Fruit fly (Drosophila melanogaster) whole organism, embryonic: Measurements from ENCODE around the gene CG8420.
A peak's percentile ranks its signal among the peaks of the same experiment; 100 is the strongest.

Source experiments
- Asciz ChIP-seq: fragments of 200-800 bp; sonication (Bioruptor generic); optimal IDR thresholded peaks from 2 replicates; lab custom pipeline; 2017; ENCODE audit warnings: missing biosample characterization, mild to moderate bottlenecking, missing genetic modification characterization, missing genetic modification reagents
- Bdp1 ChIP-seq: fragments of 200-800 bp; sonication (Bioruptor generic); optimal IDR thresholded peaks from 3 replicates; lab custom pipeline; 2016; ENCODE audit warnings: missing biosample characterization, missing genetic modification characterization
- BtbVII ChIP-seq: fragments of 200-800 bp; sonication (Bioruptor generic); optimal IDR thresholded peaks from 3 replicates; lab custom pipeline; 2017; ENCODE audit warnings: missing biosample characterization, mild to moderate bottlenecking, missing genetic modification characterization
- Bteb2 ChIP-seq: fragments of 200-800 bp; sonication (Bioruptor generic); optimal IDR thresholded peaks from 2 replicates; lab custom pipeline; 2016; ENCODE audit warnings: missing biosample characterization, missing genetic modification characterization
- CG10654 ChIP-seq: fragments of 200-800 bp; sonication (Bioruptor generic); optimal IDR thresholded peaks from 2 replicates; lab custom pipeline; 2016; ENCODE audit warnings: missing biosample characterization, missing genetic modification characterization
- CG11093 ChIP-seq: fragments of 200-800 bp; sonication (Bioruptor generic); IDR thresholded peaks from 3 replicates; pipeline ENCODE4 v1.3.6; 2022; ENCODE audit warnings: missing biosample characterization, missing genetic modification characterization
- CG11398 ChIP-seq: fragments of 200-800 bp; sonication (Bioruptor generic); optimal IDR thresholded peaks from 2 replicates; lab custom pipeline; 2016; ENCODE audit warnings: missing biosample characterization, missing genetic modification characterization
- CG12071 ChIP-seq: fragments of 200-800 bp; sonication (Bioruptor generic); optimal IDR thresholded peaks from 3 replicates; lab custom pipeline; 2018; ENCODE audit warnings: missing biosample characterization, mild to moderate bottlenecking, missing genetic modification characterization
- CG12299 ChIP-seq: fragments of 200-800 bp; sonication (Bioruptor generic); optimal IDR thresholded peaks from 2 replicates; lab custom pipeline; 2018; ENCODE audit warnings: missing biosample characterization, mild to moderate bottlenecking, missing genetic modification characterization
- CG14860 ChIP-seq: fragments of 200-800 bp; sonication (Bioruptor generic); IDR thresholded peaks from 3 replicates; pipeline ENCODE4 v1.3.6; 2022; ENCODE audit warnings: missing biosample characterization, missing genetic modification characterization; ENCODE audit not compliant: partially characterized antibody
- CG15696 ChIP-seq: fragments of 200-800 bp; sonication (Bioruptor generic); optimal IDR thresholded peaks from 2 replicates; lab custom pipeline; 2019; ENCODE audit warnings: missing biosample characterization, mild to moderate bottlenecking, missing genetic modification characterization, moderate library complexity
- CG17328 ChIP-seq: fragments of 200-800 bp; sonication (Bioruptor generic); IDR thresholded peaks from 2 replicates; pipeline ENCODE4 v1.3.6; 2022; ENCODE audit warnings: missing biosample characterization, missing genetic modification characterization
- CG17361 ChIP-seq: fragments of 200-800 bp; sonication (Bioruptor generic); IDR thresholded peaks from 3 replicates; pipeline ENCODE4 v1.3.6; 2022; ENCODE audit warnings: missing biosample characterization, missing genetic modification characterization
- CG18011 ChIP-seq: fragments of 200-800 bp; sonication (Bioruptor generic); optimal IDR thresholded peaks from 2 replicates; lab custom pipeline; 2017; ENCODE audit warnings: missing biosample characterization, missing genetic modification characterization, mild to moderate bottlenecking, moderate library complexity, missing genotype
- CG32532 ChIP-seq: fragments of 200-800 bp; sonication (Bioruptor generic); IDR thresholded peaks from 2 replicates; pipeline ENCODE4 v1.3.6; 2022; ENCODE audit warnings: missing biosample characterization, missing genetic modification characterization
- CG32767 ChIP-seq: fragments of 200-800 bp; sonication (Bioruptor generic); IDR thresholded peaks from 2 replicates; pipeline ENCODE4 v1.3.6; 2022; ENCODE audit warnings: missing biosample characterization, missing genetic modification characterization
- CG6254 ChIP-seq: fragments of 200-800 bp; sonication (Bioruptor generic); optimal IDR thresholded peaks from 3 replicates; lab custom pipeline; 2017; ENCODE audit warnings: mild to moderate bottlenecking, missing biosample characterization, missing genetic modification reagents, missing genetic modification characterization
- CG8290 ChIP-seq, 3 experiments: fragments of 200-800 bp; sonication (Bioruptor generic); optimal IDR thresholded peaks; 2 replicates each; lab custom pipeline; 2016 to 2019; ENCODE audit warnings: missing biosample characterization in 3 of 3, missing genetic modification characterization in 3 of 3, mild to moderate bottlenecking in 2 of 3, moderate library complexity in 1 of 3
- D19B ChIP-seq: fragments of 200-800 bp; sonication (Bioruptor generic); optimal IDR thresholded peaks from 2 replicates; lab custom pipeline; 2017; ENCODE audit warnings: missing biosample characterization, mild to moderate bottlenecking, missing genetic modification characterization
- Dip2 ChIP-seq: fragments of 200-800 bp; sonication (Bioruptor generic); IDR thresholded peaks from 2 replicates; pipeline ENCODE4 v1.3.6; 2022; ENCODE audit warnings: missing biosample characterization, missing genetic modification characterization
- Dll ChIP-seq: fragments of 200-800 bp; sonication (Bioruptor generic); IDR thresholded peaks from 4 replicates; pipeline ENCODE4 v1.3.6; 2022; ENCODE audit warnings: missing biosample characterization, missing genetic modification characterization; ENCODE audit not compliant: partially characterized antibody
- Dref ChIP-seq: fragments of 200-800 bp; sonication (Bioruptor generic); IDR thresholded peaks from 2 replicates; pipeline ENCODE4 v1.3.6; 2022; ENCODE audit warnings: missing biosample characterization, missing genetic modification characterization
- E2f2 ChIP-seq: fragments of 200-800 bp; sonication (Bioruptor generic); IDR thresholded peaks from 2 replicates; pipeline ENCODE4 v1.3.6; 2022; ENCODE audit warnings: missing biosample characterization, missing genetic modification characterization
- HmgZ ChIP-seq: fragments of 200-800 bp; sonication (Bioruptor generic); optimal IDR thresholded peaks from 2 replicates; lab custom pipeline; 2018; ENCODE audit warnings: missing biosample characterization, mild to moderate bottlenecking, missing genetic modification characterization
- Hmr ChIP-seq: fragments of 200-800 bp; sonication (Bioruptor generic); optimal IDR thresholded peaks from 3 replicates; lab custom pipeline; 2017; ENCODE audit warnings: mild to moderate bottlenecking, missing biosample characterization, missing genetic modification reagents, missing genetic modification characterization
- NC2α ChIP-seq: fragments of 200-800 bp; sonication (Bioruptor generic); optimal IDR thresholded peaks from 2 replicates; lab custom pipeline; 2016; ENCODE audit warnings: missing biosample characterization, missing genetic modification characterization
- Oaz ChIP-seq: fragments of 200-800 bp; sonication (Bioruptor generic); IDR thresholded peaks from 2 replicates; pipeline ENCODE4 v1.3.6; 2022; ENCODE audit warnings: missing biosample characterization, missing genetic modification characterization
- Sry-β ChIP-seq: fragments of 200-800 bp; sonication (Bioruptor generic); optimal IDR thresholded peaks from 2 replicates; lab custom pipeline; 2018; ENCODE audit warnings: missing biosample characterization, mild to moderate bottlenecking, missing genetic modification characterization, moderate library complexity
- Sry-δ ChIP-seq: fragments of 200-800 bp; sonication (Bioruptor generic); optimal IDR thresholded peaks from 2 replicates; lab custom pipeline; 2016; ENCODE audit warnings: missing biosample characterization, missing genetic modification characterization
- Ssrp ChIP-seq: fragments of 200-800 bp; sonication (Bioruptor generic); optimal IDR thresholded peaks from 2 replicates; lab custom pipeline; 2018; ENCODE audit warnings: missing biosample characterization, mild to moderate bottlenecking, missing genetic modification characterization, moderate library complexity
- bbx ChIP-seq: fragments of 200-800 bp; sonication (Bioruptor generic); IDR thresholded peaks from 2 replicates; pipeline ENCODE4 v1.3.6; 2022; ENCODE audit warnings: missing biosample characterization, missing genetic modification characterization; ENCODE audit not compliant: partially characterized antibody
- disco-r ChIP-seq: fragments of 200-800 bp; sonication (Bioruptor generic); optimal IDR thresholded peaks from 2 replicates; lab custom pipeline; 2016; ENCODE audit warnings: missing biosample characterization, missing genetic modification characterization
- gce ChIP-seq: fragments of 200-800 bp; sonication (Bioruptor generic); IDR thresholded peaks from 3 replicates; pipeline ENCODE4 v1.3.6; 2022; ENCODE audit warnings: missing biosample characterization, missing genetic modification characterization
- gcm2 ChIP-seq: fragments of 200-800 bp; sonication (Bioruptor generic); optimal IDR thresholded peaks from 2 replicates; lab custom pipeline; 2016; ENCODE audit warnings: missing biosample characterization, missing genetic modification characterization
- gsb-n ChIP-seq: fragments of 200-800 bp; sonication (Bioruptor generic); optimal IDR thresholded peaks from 3 replicates; lab custom pipeline; 2018; ENCODE audit warnings: missing biosample characterization, mild to moderate bottlenecking, missing genetic modification characterization
- hb ChIP-seq: fragments of 200-800 bp; sonication (Bioruptor generic); IDR thresholded peaks from 3 replicates; pipeline ENCODE4 v1.3.6; 2022; ENCODE audit warnings: missing biosample characterization, missing genetic modification characterization; ENCODE audit not compliant: partially characterized antibody
- ind ChIP-seq: fragments of 200-800 bp; sonication (Bioruptor generic); optimal IDR thresholded peaks from 3 replicates; lab custom pipeline; 2016; ENCODE audit warnings: missing biosample characterization, missing genetic modification characterization
- ken ChIP-seq: fragments of 200-800 bp; sonication (Bioruptor generic); IDR thresholded peaks from 3 replicates; pipeline ENCODE4 v1.3.6; 2022; ENCODE audit warnings: missing biosample characterization, missing genetic modification characterization
- lmd ChIP-seq: fragments of 200-800 bp; sonication (Bioruptor generic); IDR thresholded peaks from 2 replicates; pipeline ENCODE4 v1.3.6; 2022; ENCODE audit warnings: missing biosample characterization, missing genetic modification characterization
- lola ChIP-seq, 3 experiments: fragments of >200 bp in 2 of 3; fragments of 200-800 bp in 1 of 3; sonication (Bioruptor generic) in 1 of 3; optimal IDR thresholded peaks; 2 replicates each; lab custom pipeline; 2017 to 2019; ENCODE audit warnings: missing biosample characterization in 3 of 3, missing genetic modification characterization in 3 of 3, mild to moderate bottlenecking in 1 of 3, moderate library complexity in 1 of 3
- mld ChIP-seq: fragments of 200-800 bp; sonication (Bioruptor generic); IDR thresholded peaks from 3 replicates; pipeline ENCODE4 v1.3.6; 2022; ENCODE audit warnings: missing biosample characterization, missing genetic modification characterization; ENCODE audit not compliant: partially characterized antibody
- phol ChIP-seq: fragments of 200-800 bp; sonication (Bioruptor generic); optimal IDR thresholded peaks from 3 replicates; lab custom pipeline; 2018; ENCODE audit warnings: missing biosample characterization, mild to moderate bottlenecking, missing genetic modification characterization, moderate library complexity
- pzg ChIP-seq: fragments of 200-800 bp; sonication (Bioruptor generic); optimal IDR thresholded peaks from 3 replicates; lab custom pipeline; 2018; ENCODE audit warnings: missing biosample characterization, mild to moderate bottlenecking, missing genetic modification characterization, moderate library complexity
- repo ChIP-seq: fragments of 200-800 bp; sonication (Bioruptor generic); optimal IDR thresholded peaks from 2 replicates; lab custom pipeline; 2016; ENCODE audit warnings: missing biosample characterization, missing genetic modification characterization
- sob ChIP-seq: fragments of 200-800 bp; sonication (Bioruptor generic); IDR thresholded peaks from 2 replicates; pipeline ENCODE4 v1.3.6; 2022; ENCODE audit warnings: missing biosample characterization, missing genetic modification characterization
- sr ChIP-seq: fragments of 200-800 bp; sonication (Bioruptor generic); IDR thresholded peaks from 3 replicates; pipeline ENCODE4 v1.3.6; 2022; ENCODE audit warnings: missing biosample characterization, missing genetic modification characterization
- tup ChIP-seq: fragments of 200-800 bp; sonication (Bioruptor generic); optimal IDR thresholded peaks from 2 replicates; lab custom pipeline; 2016; ENCODE audit warnings: missing biosample characterization, mild to moderate bottlenecking, missing genetic modification characterization, moderate library complexity
- vfl ChIP-seq: fragments of 200-800 bp; sonication (Bioruptor generic); optimal IDR thresholded peaks from 2 replicates; lab custom pipeline; 2016; ENCODE audit warnings: missing biosample characterization, missing genetic modification characterization
- wdn ChIP-seq: fragments of 200-800 bp; sonication (Bioruptor generic); IDR thresholded peaks from 2 replicates; pipeline ENCODE4 v1.3.6; 2022; ENCODE audit warnings: missing biosample characterization, missing genetic modification characterization
- zf30C ChIP-seq: fragments of 200-800 bp; sonication (Bioruptor generic); optimal IDR thresholded peaks from 3 replicates; lab custom pipeline; 2018; ENCODE audit warnings: missing biosample characterization, mild to moderate bottlenecking, missing genetic modification characterization

Gene CG8420

DNA sequence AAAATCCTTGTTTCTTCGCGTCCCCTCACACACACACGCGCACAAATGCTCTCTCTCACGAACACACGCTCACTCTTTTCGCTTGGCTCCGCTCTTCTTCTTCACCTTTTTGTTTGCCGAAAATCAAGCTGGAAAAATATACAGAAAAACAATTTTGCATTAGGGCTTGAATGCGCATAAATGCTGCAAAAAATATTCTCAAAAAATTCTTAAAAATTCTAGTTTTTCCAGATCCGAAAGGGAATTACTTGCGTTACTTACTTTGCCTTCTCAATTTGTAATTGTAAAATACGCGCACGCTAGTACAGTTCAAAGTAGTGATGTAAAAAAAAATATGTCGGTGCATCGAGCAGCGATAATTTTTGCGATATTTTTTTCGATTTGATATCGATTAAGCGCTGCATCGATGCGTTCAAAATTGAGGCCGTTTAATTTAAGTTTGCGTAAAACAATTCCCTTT, 6.5 kb upstream of the CG8420 start (continued):
- TF ChIP-seq CG15696 (no peak), gce (no peak), mld (peak; percentile 83; the same call in 2 of the 3 replicates), CG17361 (GFP tag; lab: Robert Waterston, UW) (peak; percentile 40; the same call in 2 of the 3 replicates), CG18011 (GFP tag; lab: Kevin White, UChicago) (no peak), Sry-δ (GFP tag; lab: Kevin White, UChicago) (peak; percentile 91), CG32532 (no peak), CG11093 (GFP tag; lab: Robert Waterston, UW) (no peak), CG12299 (no peak), wdn (GFP tag; lab: Robert Waterston, UW) (no peak), Hmr (GFP tag; lab: Kevin White, UChicago) (no peak), pzg (peak; percentile 50), Bteb2 (GFP tag; lab: Kevin White, UChicago) (no peak), sob (GFP tag; lab: Robert Waterston, UW) (no peak), CG10654 (no peak), repo (no peak), disco-r (GFP tag; lab: Kevin White, UChicago) (no peak), NC2α (GFP tag; lab: Kevin White, UChicago) (no peak), hb (GFP tag; lab: Robert Waterston, UW) (peak; percentile 58; the same call in 1 of the 3 replicates), Sry-β (GFP tag; lab: Kevin White, UChicago) (no peak), zf30C (GFP tag; lab: Kevin White, UChicago) (no peak), Oaz (GFP tag; lab: Robert Waterston, UW) (no peak), lola (GFP tag; optimal IDR thresholded peaks at IDR 0.05; lab: Kevin White, UChicago) (no peak), lmd (no peak), Ssrp (tag; lab: Kevin White, UChicago) (no peak), gcm2 (GFP tag; lab: Kevin White, UChicago) (no peak), HmgZ (tag; lab: Kevin White, UChicago) (peak; percentile 43), Dref (peak; percentile 82), gsb-n (tag; lab: Kevin White, UChicago) (peak; percentile 49), CG11398 (GFP tag; lab: Kevin White, UChicago) (no peak), CG12071 (GFP tag; lab: Kevin White, UChicago) (no peak), CG17328 (no peak), CG32767 (no peak), D19B (GFP tag; lab: Kevin White, UChicago) (no peak), sr (GFP tag; lab: Robert Waterston, UW) (no peak), ind (no peak), ken (GFP tag; lab: Robert Waterston, UW) (no peak), CG14860 (peak; percentile 71), vfl (GFP tag; lab: Kevin White, UChicago) (peak; percentile 28), Dip2 (no peak), Bdp1 (no peak), bbx (GFP tag; lab: Robert Waterston, UW) (peak; percentile 89), CG8290 (GFP tag; optimal IDR thresholded peaks at IDR 0.05; lab: Kevin White, UChicago) (no peak), CG8290 (tag; optimal IDR thresholded peaks at IDR 0.05; lab: Kevin White, UChicago) (no peak), Dll (GFP tag; lab: Robert Waterston, UW) (peak; percentile 86), Asciz (GFP tag; lab: Kevin White, UChicago) (no peak), BtbVII (GFP tag; lab: Kevin White, UChicago) (no peak), phol (peak; percentile 80), E2f2 (peak; percentile 87), CG6254 (no peak), tup (no peak)
